Worm (Caenorhabditis elegans) whole organism, young adult: ENCODE measurements around the gene H04J21.4.

Experiments
- Y79H2A.3 ChIP-seq: fragments of 200-800 bp; sonication (Bioruptor generic); conservative IDR thresholded peaks from 2 replicates; pipeline ENCODE4 v1.3.6; 2022; ENCODE audit warnings: missing genetic modification reagents, missing genetic modification characterization, missing compliant biosample characterization
- ama-1 ChIP-seq, 3 experiments: fragments of 150-350 bp in 1 of 3; sonication (generic microtip) in 2 of 3; optimal IDR thresholded peaks; 2 replicates each; lab custom pipeline; 2014 to 2018; ENCODE audit warnings: missing biosample characterization in 2 of 3, missing genetic modification characterization in 2 of 3, missing genetic modification reagents in 2 of 3
- egrh-3 ChIP-seq: fragments of 200-800 bp; sonication (Bioruptor generic); IDR thresholded peaks from 2 replicates; pipeline ENCODE4 v1.3.6; 2022; ENCODE audit warnings: missing genetic modification reagents, missing genetic modification characterization, missing compliant biosample characterization
- ets-4 ChIP-seq: fragments of 200-800 bp; sonication (Bioruptor generic); optimal IDR thresholded peaks from 2 replicates; lab custom pipeline; 2018; ENCODE audit warnings: mild to moderate bottlenecking, missing genetic modification characterization, missing compliant biosample characterization
- nhr-179 ChIP-seq: sonication (generic microtip); optimal IDR thresholded peaks from 2 replicates; lab custom pipeline; 2016; ENCODE audit warnings: mild to moderate bottlenecking, missing genetic modification characterization, missing compliant biosample characterization
- pha-4 ChIP-seq: fragments of 150-350 bp; sonication (generic microtip); optimal IDR thresholded peaks from 2 replicates; lab custom pipeline; 2014; ENCODE audit warnings: missing biosample characterization, missing genetic modification reagents, missing genetic modification characterization
- repo-1 ChIP-seq: sonication (generic microtip); optimal IDR thresholded peaks from 2 replicates; lab custom pipeline; 2017; ENCODE audit warnings: mild to moderate bottlenecking, missing genetic modification characterization, missing compliant biosample characterization
- unc-62 ChIP-seq: fragments of 150-350 bp; optimal IDR thresholded peaks from 2 replicates; lab custom pipeline; 2014; ENCODE audit warnings: missing biosample characterization, missing genetic modification reagents, missing genetic modification characterization
- ztf-3 ChIP-seq: fragments of 200-800 bp; sonication (Bioruptor generic); optimal IDR thresholded peaks from 2 replicates; lab custom pipeline; 2018; ENCODE audit warnings: mild to moderate bottlenecking, missing genetic modification characterization, missing compliant biosample characterization

- TF ChIP-seq egrh-3 (GFP tag; lab: Robert Waterston, UW) (no peak), repo-1 (tag; lab: Kevin White, UChicago) (no peak), nhr-179 (tag; lab: Kevin White, UChicago) (no peak), ets-4 (GFP tag; lab: Kevin White, UChicago) (no peak), unc-62 (GFP tag; lab: Kevin White, UChicago) (no peak), Y79H2A.3 (GFP tag; lab: Robert Waterston, UW) (no peak), ama-1 (optimal IDR thresholded peaks at IDR 0.05; lab: Kevin White, UChicago) (no peak), ama-1 (GFP tag; optimal IDR thresholded peaks at IDR 0.05; lab: Kevin White, UChicago) (no peak), pha-4 (tag; lab: Kevin White, UChicago) (no peak), ztf-3 (no peak)
These were observed 23.4 kb upstream of the H04J21.4 start for ce11 chrIII:2391704-2392103.
